Fruit fly (Drosophila melanogaster) whole organism, pupa: ENCODE results near the gene nmd.

Experiments
- CG10348 ChIP-seq: fragments of 200-800 bp; sonication (Bioruptor generic); IDR thresholded peaks from 2 replicates; pipeline ENCODE4 v1.3.6; 2022; ENCODE audit warnings: missing biosample characterization, missing genetic modification characterization
- CG13204 ChIP-seq: fragments of 200-800 bp; sonication (Bioruptor generic); optimal IDR thresholded peaks from 2 replicates; lab custom pipeline; 2018; ENCODE audit warnings: missing biosample characterization, mild to moderate bottlenecking, missing genetic modification characterization, moderate library complexity
- Pif1B ChIP-seq: fragments of 200-800 bp; sonication (Bioruptor generic); optimal IDR thresholded peaks from 3 replicates; lab custom pipeline; 2016; ENCODE audit warnings: missing biosample characterization, missing genetic modification characterization

DNA sequence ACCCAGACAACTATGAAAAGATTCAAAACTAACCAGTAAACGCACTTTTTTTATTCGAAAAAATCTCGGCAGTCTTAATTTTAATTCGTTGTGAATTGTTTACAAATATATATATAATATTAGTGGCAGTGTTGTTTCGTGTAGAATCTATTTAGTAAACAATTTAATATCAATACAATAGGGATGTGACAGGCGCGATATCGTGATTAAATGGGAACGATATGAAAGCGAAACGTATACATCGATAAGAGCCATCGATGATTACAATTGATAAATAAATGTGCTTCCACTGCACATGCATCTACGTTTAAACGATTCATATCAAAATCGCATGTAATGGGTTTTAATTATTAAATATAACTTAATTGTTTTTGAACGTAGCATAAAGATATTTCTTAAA, 26.4 kb downstream of the nmd start:
- TF ChIP-seq CG13204 (GFP tag; lab: Kevin White, UChicago) (no peak), CG10348 (no peak), Pif1B (GFP tag; lab: Kevin White, UChicago) (no peak)
